Worm (Caenorhabditis elegans): Measurements from ENCODE around the gene ssl-1.

DNA sequence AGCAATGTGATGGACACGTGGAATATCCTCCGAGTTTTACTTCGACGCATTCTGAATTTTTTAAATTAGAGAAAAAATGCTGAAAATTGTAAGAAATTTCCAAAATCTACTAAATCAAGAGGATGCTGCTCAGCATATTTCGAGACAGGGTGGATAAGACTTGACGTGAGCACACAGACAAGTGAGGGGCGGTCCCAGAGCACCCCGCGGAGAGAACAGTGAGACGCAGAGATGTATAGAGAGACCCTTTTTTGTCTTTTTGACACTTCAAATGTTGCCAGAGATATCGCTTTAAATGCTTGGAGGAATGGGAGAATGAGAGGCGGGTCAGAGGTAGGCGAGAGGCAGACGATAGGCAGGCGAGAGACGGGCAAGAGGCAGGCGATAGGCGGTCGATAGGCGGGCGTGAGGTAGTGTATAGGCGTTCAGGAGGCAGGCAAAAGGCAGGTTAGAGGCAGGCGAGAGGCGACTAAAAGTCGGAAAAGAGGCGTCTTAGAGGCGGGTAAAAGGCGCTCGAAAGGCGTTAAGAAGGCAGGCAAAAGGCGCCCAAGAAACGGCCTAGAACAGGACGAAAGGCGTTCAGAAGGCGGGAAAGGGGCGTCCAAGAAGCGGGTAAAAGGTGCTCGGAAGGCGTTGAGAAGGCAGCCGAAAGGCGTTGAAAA is 65.4 kb downstream of the ssl-1 start, which contains the start of gene gab-1:
- TF ChIP-seq flt-1 (GFP tag; IDR thresholded peaks at IDR 0.05) (no peak), ama-1 (optimal IDR thresholded peaks at IDR 0.05) (no peak), aly-1 (tag; optimal IDR thresholded peaks at IDR 0.05) (no peak), tbx-11 (GFP tag; IDR thresholded peaks at IDR 0.05) (no peak), F13C5.2 (tag; optimal IDR thresholded peaks at IDR 0.05) (no peak), tbx-37 (GFP tag; conservative IDR thresholded peaks at IDR 0.05) (no peak), ets-7 (tag; optimal IDR thresholded peaks at IDR 0.05) (no peak)

All from whole organism, early embryonic.